Fruit fly (Drosophila melanogaster) whole organism, embryonic: ENCODE results near the gene LpR2.

Source experiments
- Antp ChIP-seq: fragments of 200-800 bp; sonication (Bioruptor generic); optimal IDR thresholded peaks from 3 replicates; lab custom pipeline; 2016; ENCODE audit warnings: missing biosample characterization, missing genetic modification characterization
- Blimp-1 ChIP-seq: fragments of 200-800 bp; sonication (Bioruptor generic); optimal IDR thresholded peaks from 3 replicates; lab custom pipeline; 2018; ENCODE audit warnings: missing biosample characterization, missing genetic modification characterization, mild to moderate bottlenecking, moderate library complexity, missing genetic modification reagents
- BtbVII ChIP-seq: fragments of 200-800 bp; sonication (Bioruptor generic); optimal IDR thresholded peaks from 3 replicates; lab custom pipeline; 2017; ENCODE audit warnings: missing biosample characterization, mild to moderate bottlenecking, missing genetic modification characterization
- CG10366 ChIP-seq: fragments of 200-800 bp; sonication (Bioruptor generic); IDR thresholded peaks from 2 replicates; pipeline ENCODE4 v1.3.6; 2022; ENCODE audit warnings: missing biosample characterization, missing genetic modification characterization
- CG10979 ChIP-seq: fragments of 200-800 bp; sonication (Bioruptor generic); optimal IDR thresholded peaks from 2 replicates; lab custom pipeline; 2018; ENCODE audit warnings: missing biosample characterization, mild to moderate bottlenecking, missing genetic modification characterization, moderate library complexity
- CG11560 ChIP-seq: fragments of 200-800 bp; sonication (Bioruptor generic); IDR thresholded peaks from 3 replicates; pipeline ENCODE4 v1.3.6; 2022; ENCODE audit warnings: missing biosample characterization, missing genetic modification characterization
- CG12659 ChIP-seq: fragments of 200-800 bp; sonication (Bioruptor generic); optimal IDR thresholded peaks from 3 replicates; lab custom pipeline; 2017; ENCODE audit warnings: mild to moderate bottlenecking, missing biosample characterization, missing genetic modification reagents, missing genetic modification characterization
- CG15601 ChIP-seq: fragments of 200-800 bp; sonication (Bioruptor generic); optimal IDR thresholded peaks from 3 replicates; lab custom pipeline; 2019; ENCODE audit warnings: missing biosample characterization, mild to moderate bottlenecking, missing genetic modification characterization, moderate library complexity
- CG17385 ChIP-seq: fragments of 200-800 bp; sonication (Bioruptor generic); optimal IDR thresholded peaks from 3 replicates; lab custom pipeline; 2018; ENCODE audit warnings: missing biosample characterization, mild to moderate bottlenecking, missing genetic modification characterization
- CG17612 ChIP-seq: fragments of 200-800 bp; sonication (Bioruptor generic); IDR thresholded peaks from 2 replicates; pipeline ENCODE4 v1.3.6; 2022; ENCODE audit warnings: missing biosample characterization, missing genetic modification characterization
- CG18011 ChIP-seq: fragments of 200-800 bp; sonication (Bioruptor generic); optimal IDR thresholded peaks from 2 replicates; lab custom pipeline; 2017; ENCODE audit warnings: missing biosample characterization, missing genetic modification characterization, mild to moderate bottlenecking, moderate library complexity, missing genotype
- CG2199 ChIP-seq: fragments of 200-800 bp; sonication (Bioruptor generic); IDR thresholded peaks from 3 replicates; pipeline ENCODE4 v1.3.6; 2022; ENCODE audit warnings: missing biosample characterization, missing genetic modification characterization
- CG32532 ChIP-seq: fragments of 200-800 bp; sonication (Bioruptor generic); IDR thresholded peaks from 2 replicates; pipeline ENCODE4 v1.3.6; 2022; ENCODE audit warnings: missing biosample characterization, missing genetic modification characterization
- CG42726 ChIP-seq: fragments of 200-800 bp; sonication (Bioruptor generic); IDR thresholded peaks from 2 replicates; pipeline ENCODE4 v1.3.6; 2022; ENCODE audit warnings: missing biosample characterization, missing genetic modification characterization; ENCODE audit not compliant: partially characterized antibody
- CG5180 ChIP-seq: fragments of 200-800 bp; sonication (Bioruptor generic); optimal IDR thresholded peaks from 3 replicates; lab custom pipeline; 2017; ENCODE audit warnings: missing biosample characterization, missing genetic modification characterization, mild to moderate bottlenecking, moderate library complexity, missing genetic modification reagents
- CG5953 ChIP-seq: fragments of 200-800 bp; sonication (Bioruptor generic); IDR thresholded peaks from 2 replicates; pipeline ENCODE4 v1.3.6; 2022; ENCODE audit warnings: missing biosample characterization, missing genetic modification characterization
- CG6765 ChIP-seq: fragments of 200-800 bp; sonication (Bioruptor generic); optimal IDR thresholded peaks from 3 replicates; lab custom pipeline; 2017; ENCODE audit warnings: missing biosample characterization, mild to moderate bottlenecking, missing genetic modification characterization
- CG8944 ChIP-seq: fragments of 200-800 bp; sonication (Bioruptor generic); optimal IDR thresholded peaks from 3 replicates; lab custom pipeline; 2016; ENCODE audit warnings: missing biosample characterization, missing genetic modification characterization
- CG9727 ChIP-seq: fragments of 200-800 bp; sonication (Bioruptor generic); optimal IDR thresholded peaks from 3 replicates; lab custom pipeline; 2017; ENCODE audit warnings: missing biosample characterization, mild to moderate bottlenecking, missing genetic modification characterization
- CrebB ChIP-seq: fragments of 200-800 bp; sonication (Bioruptor generic); optimal IDR thresholded peaks from 3 replicates; lab custom pipeline; 2018; ENCODE audit warnings: missing biosample characterization, mild to moderate bottlenecking, missing genetic modification characterization
- Eip74EF ChIP-seq, 2 experiments: fragments of 200-800 bp in 1 of 2; fragments of >200 bp in 1 of 2; sonication (Bioruptor generic) in 1 of 2; optimal IDR thresholded peaks; 2 replicates each; lab custom pipeline; 2017 to 2019; ENCODE audit warnings: missing biosample characterization in 2 of 2, missing genetic modification characterization in 2 of 2, mild to moderate bottlenecking in 1 of 2, moderate library complexity in 1 of 2
- Gsc ChIP-seq: fragments of 200-800 bp; sonication (Bioruptor generic); IDR thresholded peaks from 2 replicates; pipeline ENCODE4 v1.3.6; 2022; ENCODE audit warnings: missing biosample characterization, missing genetic modification characterization
- H2.0 ChIP-seq: fragments of 200-800 bp; sonication (Bioruptor generic); IDR thresholded peaks from 2 replicates; pipeline ENCODE4 v1.3.6; 2022; ENCODE audit warnings: missing biosample characterization, missing genetic modification characterization
- HLH4C ChIP-seq: fragments of 200-800 bp; sonication (Bioruptor generic); IDR thresholded peaks from 3 replicates; pipeline ENCODE4 v1.3.6; 2022; ENCODE audit warnings: missing biosample characterization, missing genetic modification characterization; ENCODE audit not compliant: partially characterized antibody
- Hr3 ChIP-seq: fragments of 200-800 bp; sonication (Bioruptor generic); optimal IDR thresholded peaks from 3 replicates; lab custom pipeline; 2016; ENCODE audit warnings: missing biosample characterization, missing genetic modification characterization
- Lim3 ChIP-seq: fragments of 200-800 bp; sonication (Bioruptor generic); IDR thresholded peaks from 2 replicates; pipeline ENCODE4 v1.3.6; 2022; ENCODE audit warnings: missing biosample characterization, missing genetic modification characterization
- Mrtf ChIP-seq: fragments of 200-800 bp; sonication (Bioruptor generic); IDR thresholded peaks from 3 replicates; pipeline ENCODE4 v1.3.6; 2022; ENCODE audit warnings: missing biosample characterization, missing genetic modification characterization
- Sin3A ChIP-seq: fragments of >200 bp; optimal IDR thresholded peaks from 2 replicates; lab custom pipeline; 2018
- TFAM ChIP-seq: fragments of 200-800 bp; sonication (Bioruptor generic); optimal IDR thresholded peaks from 2 replicates; lab custom pipeline; 2017; ENCODE audit warnings: missing biosample characterization, missing genetic modification characterization, inconsistent platforms
- caup ChIP-seq: fragments of 200-800 bp; sonication (Bioruptor generic); optimal IDR thresholded peaks from 3 replicates; lab custom pipeline; 2017; ENCODE audit warnings: missing biosample characterization, mild to moderate bottlenecking, missing genetic modification characterization, moderate library complexity; ENCODE audit not compliant: severe bottlenecking
- dmrt99B ChIP-seq: fragments of 200-800 bp; sonication (Bioruptor generic); optimal IDR thresholded peaks from 2 replicates; lab custom pipeline; 2018; ENCODE audit warnings: missing biosample characterization, mild to moderate bottlenecking, missing genetic modification characterization, moderate library complexity
- fd64A ChIP-seq: fragments of 200-800 bp; sonication (Bioruptor generic); optimal IDR thresholded peaks from 3 replicates; lab custom pipeline; 2018; ENCODE audit warnings: missing biosample characterization, mild to moderate bottlenecking, missing genetic modification characterization
- hbn ChIP-seq: fragments of 200-800 bp; sonication (Bioruptor generic); IDR thresholded peaks from 2 replicates; pipeline ENCODE4 v1.3.6; 2022; ENCODE audit warnings: missing biosample characterization, missing genetic modification characterization; ENCODE audit not compliant: partially characterized antibody
- inv ChIP-seq: fragments of 200-800 bp; sonication (Bioruptor generic); IDR thresholded peaks from 2 replicates; pipeline ENCODE4 v1.3.6; 2022; ENCODE audit warnings: missing biosample characterization, missing genetic modification characterization; ENCODE audit not compliant: partially characterized antibody
- ken ChIP-seq: fragments of 200-800 bp; sonication (Bioruptor generic); IDR thresholded peaks from 3 replicates; pipeline ENCODE4 v1.3.6; 2022; ENCODE audit warnings: missing biosample characterization, missing genetic modification characterization
- oc ChIP-seq: fragments of 200-800 bp; sonication (Bioruptor generic); optimal IDR thresholded peaks from 2 replicates; lab custom pipeline; 2018; ENCODE audit warnings: missing biosample characterization, mild to moderate bottlenecking, missing genetic modification characterization, moderate library complexity
- prd ChIP-seq, 3 experiments: fragments of >200 bp in 2 of 3; fragments of 200-800 bp in 1 of 3; sonication (Bioruptor generic) in 1 of 3; optimal IDR thresholded peaks in 2 of 3; IDR thresholded peaks in 1 of 3; 2 replicates in 2 of 3; 3 replicates in 1 of 3; pipeline versions ENCODE4 v1.3.6 to Lab custom; 2017 to 2022; ENCODE audit warnings: missing biosample characterization in 1 of 3, missing genetic modification characterization in 1 of 3
- ro ChIP-seq: fragments of 200-800 bp; sonication (Bioruptor generic); IDR thresholded peaks from 2 replicates; pipeline ENCODE4 v1.3.6; 2022; ENCODE audit warnings: missing biosample characterization, missing genetic modification characterization
- sd ChIP-seq: fragments of 200-800 bp; sonication (Bioruptor generic); optimal IDR thresholded peaks from 3 replicates; lab custom pipeline; 2018; ENCODE audit warnings: missing biosample characterization, mild to moderate bottlenecking, missing genetic modification characterization, moderate library complexity
- sqz ChIP-seq: fragments of 200-800 bp; sonication (Bioruptor generic); optimal IDR thresholded peaks from 3 replicates; lab custom pipeline; 2018; ENCODE audit warnings: missing biosample characterization, mild to moderate bottlenecking, missing genetic modification characterization
- tap ChIP-seq: fragments of 200-800 bp; optimal IDR thresholded peaks from 3 replicates; lab custom pipeline; 2019; ENCODE audit warnings: missing biosample characterization, mild to moderate bottlenecking, missing genetic modification characterization, moderate library complexity
- trem ChIP-seq: fragments of 200-800 bp; optimal IDR thresholded peaks from 3 replicates; lab custom pipeline; 2019; ENCODE audit warnings: missing biosample characterization, mild to moderate bottlenecking, missing genetic modification characterization, moderate library complexity
- unpg ChIP-seq: fragments of 200-800 bp; sonication (Bioruptor generic); optimal IDR thresholded peaks from 3 replicates; lab custom pipeline; 2018; ENCODE audit warnings: missing biosample characterization, mild to moderate bottlenecking, missing genetic modification characterization, moderate library complexity
- wdn ChIP-seq: fragments of 200-800 bp; sonication (Bioruptor generic); IDR thresholded peaks from 2 replicates; pipeline ENCODE4 v1.3.6; 2022; ENCODE audit warnings: missing biosample characterization, missing genetic modification characterization
- z ChIP-seq: fragments of 200-800 bp; sonication (Bioruptor generic); IDR thresholded peaks from 3 replicates; pipeline ENCODE4 v1.3.6; 2022; ENCODE audit warnings: missing biosample characterization, missing genetic modification characterization
- zen ChIP-seq: fragments of 200-800 bp; sonication (Bioruptor generic); optimal IDR thresholded peaks from 3 replicates; lab custom pipeline; 2018; ENCODE audit warnings: missing biosample characterization, mild to moderate bottlenecking, missing genetic modification characterization, moderate library complexity
- zf30C ChIP-seq: fragments of 200-800 bp; sonication (Bioruptor generic); optimal IDR thresholded peaks from 3 replicates; lab custom pipeline; 2018; ENCODE audit warnings: missing biosample characterization, mild to moderate bottlenecking, missing genetic modification characterization
- zfh2 ChIP-seq: fragments of 200-800 bp; sonication (Bioruptor generic); optimal IDR thresholded peaks from 2 replicates; lab custom pipeline; 2016; ENCODE audit warnings: missing biosample characterization, missing genetic modification characterization

Gene LpR2

DNA sequence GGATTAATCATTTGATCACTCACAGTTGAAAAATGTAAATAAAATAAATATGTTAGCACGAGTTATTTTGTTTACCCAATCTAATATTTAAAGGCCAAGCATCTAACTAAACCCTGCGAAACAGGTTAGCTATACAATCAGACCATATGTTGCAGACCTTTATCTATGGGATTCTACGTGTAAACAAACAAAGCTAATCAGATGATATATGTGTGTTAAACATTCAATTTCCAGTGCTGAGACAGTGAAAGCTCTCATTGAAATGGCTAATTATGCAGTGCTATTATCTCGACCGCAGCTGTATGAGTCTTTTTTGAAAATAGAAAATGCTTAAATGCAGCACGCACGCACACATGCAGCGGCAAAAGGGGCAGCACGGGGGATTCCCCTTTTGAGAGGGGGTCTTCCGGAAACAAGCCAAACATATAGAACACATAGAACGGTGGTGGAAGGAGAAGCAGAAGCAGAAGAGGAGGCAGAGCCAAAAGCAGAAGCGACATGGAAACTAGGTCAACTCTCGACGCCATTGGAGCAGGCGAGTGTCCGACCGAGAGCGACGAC is 80.3 kb downstream of the LpR2 start (continued):
- TF ChIP-seq CG17385 (GFP tag; lab: Kevin White, UChicago) (no peak), inv (GFP tag; lab: Robert Waterston, UW) (no peak), HLH4C (GFP tag; lab: Robert Waterston, UW) (no peak), H2.0 (GFP tag; lab: Robert Waterston, UW) (no peak), CG10366 (GFP tag; lab: Robert Waterston, UW) (no peak), BtbVII (no peak), hbn (GFP tag; lab: Robert Waterston, UW) (no peak), TFAM (GFP tag; lab: Kevin White, UChicago) (no peak), CG10979 (tag; lab: Kevin White, UChicago) (peak; percentile 6), fd64A (no peak), zfh2 (GFP tag; lab: Kevin White, UChicago) (no peak), CG6765 (GFP tag; lab: Kevin White, UChicago) (no peak), CG8944 (GFP tag; lab: Kevin White, UChicago) (no peak), CG12659 (no peak), CG42726 (GFP tag; lab: Robert Waterston, UW) (no peak), prd (optimal IDR thresholded peaks at IDR 0.05; lab: Kevin White, UChicago) (no peak), prd (GFP tag; IDR thresholded peaks at IDR 0.05; lab: Robert Waterston, UW) (no peak), Hr3 (GFP tag; lab: Kevin White, UChicago) (no peak), CG2199 (GFP tag; lab: Robert Waterston, UW) (no peak), zf30C (no peak), sd (tag; lab: Kevin White, UChicago) (no peak), CG5180 (no peak), ken (GFP tag; lab: Robert Waterston, UW) (no peak), tap (tag; lab: Kevin White, UChicago) (no peak), zen (tag; lab: Kevin White, UChicago) (no peak)

DNA sequence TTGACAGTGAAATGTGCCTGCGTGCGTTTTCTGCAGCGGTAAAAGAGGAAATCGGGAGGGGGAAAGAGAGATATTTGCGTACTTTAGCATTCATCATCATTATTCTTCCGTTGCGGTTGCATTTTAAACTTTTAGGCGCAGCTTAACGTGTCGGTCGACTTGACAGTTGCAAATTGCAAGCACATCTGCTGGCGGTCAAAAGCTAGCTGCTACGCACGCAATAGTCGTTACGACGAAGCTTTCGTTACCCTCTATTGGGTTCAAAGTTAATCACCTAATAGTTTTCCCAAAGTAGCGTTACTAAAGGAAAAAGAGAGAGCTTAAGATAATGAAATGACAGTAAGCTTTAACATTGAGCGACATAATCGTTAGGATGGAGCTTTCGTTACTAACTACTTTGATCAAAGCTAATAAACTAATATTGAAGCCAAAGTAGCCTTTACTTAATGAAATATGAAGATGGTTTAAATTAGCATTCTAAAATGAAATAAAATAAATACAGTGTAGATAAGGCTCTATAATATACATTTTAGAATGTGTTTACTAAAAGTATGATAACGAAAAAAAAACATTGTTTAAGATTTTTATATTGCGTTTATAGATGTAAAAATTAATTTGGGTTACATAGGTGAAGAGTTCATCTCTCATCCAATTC is 88.1 kb downstream of the LpR2 start:
- no peak for TF ChIP-seq ro (GFP tag; lab: Robert Waterston, UW)
- no peak for TF ChIP-seq CrebB
- TF ChIP-seq z = no peak
- TF ChIP-seq CG15601 (tag; lab: Kevin White, UChicago) = no peak
- TF ChIP-seq CG5953 (GFP tag; lab: Robert Waterston, UW) = no peak
- no peak for TF ChIP-seq trem (tag; lab: Kevin White, UChicago)
- TF ChIP-seq wdn (GFP tag; lab: Robert Waterston, UW) = no peak
- TF ChIP-seq Sin3A (lab: Kevin White, UChicago) = no peak
- TF ChIP-seq unpg (GFP tag; lab: Kevin White, UChicago) = no peak
- TF ChIP-seq Antp (GFP tag; lab: Kevin White, UChicago) = no peak
- TF ChIP-seq Lim3 (GFP tag; lab: Robert Waterston, UW) = no peak
- no peak for TF ChIP-seq Eip74EF (GFP tag; optimal IDR thresholded peaks at IDR 0.05; lab: Kevin White, UChicago)
- TF ChIP-seq Blimp-1 (GFP tag; lab: Kevin White, UChicago) = no peak
- no peak for TF ChIP-seq CG9727 (GFP tag; lab: Kevin White, UChicago)
- no peak for TF ChIP-seq dmrt99B (tag; lab: Kevin White, UChicago)
- TF ChIP-seq BtbVII = peak; percentile 22
- no peak for TF ChIP-seq Gsc (GFP tag; lab: Robert Waterston, UW)
- no peak for TF ChIP-seq caup
- no peak for TF ChIP-seq sqz (GFP tag; lab: Kevin White, UChicago)
- peak; percentile 97 for TF ChIP-seq CG18011 (GFP tag; lab: Kevin White, UChicago)
- TF ChIP-seq Mrtf = no peak
- TF ChIP-seq CG32532 (GFP tag; lab: Robert Waterston, UW) = peak; percentile 36; the same call in 1 of the 2 replicates
- TF ChIP-seq CG11560 = no peak
- no peak for TF ChIP-seq CG17612 (GFP tag; lab: Robert Waterston, UW)
- peak; percentile 71 for TF ChIP-seq oc
